Fruit fly (Drosophila melanogaster) whole organism, embryonic: ENCODE data around the gene Cralbp.
A peak's percentile ranks its signal among the peaks of the same experiment; 100 is the strongest.

Source experiments
- Atf6 ChIP-seq: fragments of 200-800 bp; sonication (Bioruptor generic); IDR thresholded peaks from 2 replicates; pipeline ENCODE4 v1.3.6; 2022; ENCODE audit warnings: missing biosample characterization, missing genetic modification characterization
- CG1024 ChIP-seq: fragments of 200-800 bp; sonication (Bioruptor generic); IDR thresholded peaks from 2 replicates; pipeline ENCODE4 v1.3.6; 2022; ENCODE audit warnings: missing biosample characterization, missing genetic modification characterization
- CG10321 ChIP-seq: fragments of 200-800 bp; sonication (Bioruptor generic); IDR thresholded peaks from 2 replicates; pipeline ENCODE4 v1.3.6; 2022; ENCODE audit warnings: missing biosample characterization, missing genetic modification characterization
- CG10959 ChIP-seq: fragments of 200-800 bp; sonication (Bioruptor generic); IDR thresholded peaks from 2 replicates; pipeline ENCODE4 v1.3.6; 2022; ENCODE audit warnings: missing biosample characterization, missing genetic modification characterization
- CG12155 ChIP-seq: fragments of 200-800 bp; sonication (Bioruptor generic); optimal IDR thresholded peaks from 3 replicates; lab custom pipeline; 2016; ENCODE audit warnings: missing biosample characterization, missing genetic modification characterization
- CG14014 ChIP-seq: fragments of 200-800 bp; sonication (Bioruptor generic); IDR thresholded peaks from 2 replicates; pipeline ENCODE4 v1.3.6; 2022; ENCODE audit warnings: missing biosample characterization, missing genetic modification characterization
- CG14860 ChIP-seq: fragments of 200-800 bp; sonication (Bioruptor generic); IDR thresholded peaks from 3 replicates; pipeline ENCODE4 v1.3.6; 2022; ENCODE audit warnings: missing biosample characterization, missing genetic modification characterization; ENCODE audit not compliant: partially characterized antibody
- CG14965 ChIP-seq: fragments of 200-800 bp; sonication (Bioruptor generic); optimal IDR thresholded peaks from 2 replicates; lab custom pipeline; 2016; ENCODE audit warnings: missing biosample characterization, missing genetic modification characterization, borderline replicate concordance
- CG2199 ChIP-seq: fragments of 200-800 bp; sonication (Bioruptor generic); IDR thresholded peaks from 3 replicates; pipeline ENCODE4 v1.3.6; 2022; ENCODE audit warnings: missing biosample characterization, missing genetic modification characterization
- CG3838 ChIP-seq: fragments of 200-800 bp; sonication (Bioruptor generic); optimal IDR thresholded peaks from 3 replicates; lab custom pipeline; 2016; ENCODE audit warnings: missing biosample characterization, missing genetic modification characterization
- CG3995 ChIP-seq: fragments of 200-800 bp; sonication (Bioruptor generic); optimal IDR thresholded peaks from 3 replicates; lab custom pipeline; 2016; ENCODE audit warnings: missing biosample characterization, missing genetic modification characterization
- CG4360 ChIP-seq: fragments of 200-800 bp; sonication (Bioruptor generic); IDR thresholded peaks from 2 replicates; pipeline ENCODE4 v1.3.6; 2022; ENCODE audit warnings: missing biosample characterization, missing genetic modification characterization
- CG6689 ChIP-seq: fragments of 200-800 bp; sonication (Bioruptor generic); IDR thresholded peaks from 2 replicates; pipeline ENCODE4 v1.3.6; 2022; ENCODE audit warnings: missing biosample characterization, missing genetic modification characterization
- CG6791 ChIP-seq: fragments of 200-800 bp; sonication (Bioruptor generic); IDR thresholded peaks from 3 replicates; pipeline ENCODE4 v1.3.6; 2022; ENCODE audit warnings: missing biosample characterization, missing genetic modification characterization; ENCODE audit not compliant: partially characterized antibody
- CG8290 ChIP-seq, 3 experiments: fragments of 200-800 bp; sonication (Bioruptor generic); optimal IDR thresholded peaks; 2 replicates each; lab custom pipeline; 2016 to 2019; ENCODE audit warnings: missing biosample characterization in 3 of 3, missing genetic modification characterization in 3 of 3, mild to moderate bottlenecking in 2 of 3, moderate library complexity in 1 of 3
- Chrac-16 ChIP-seq: fragments of 200-800 bp; sonication (Bioruptor generic); optimal IDR thresholded peaks from 3 replicates; lab custom pipeline; 2016; ENCODE audit warnings: missing biosample characterization, missing genetic modification characterization
- CkIIα-i1 ChIP-seq: fragments of 200-800 bp; sonication (Bioruptor generic); IDR thresholded peaks from 2 replicates; pipeline ENCODE4 v1.3.6; 2022; ENCODE audit warnings: missing biosample characterization, missing genetic modification characterization
- Dbx ChIP-seq: fragments of 200-800 bp; sonication (Bioruptor generic); IDR thresholded peaks from 3 replicates; pipeline ENCODE4 v1.3.6; 2022; ENCODE audit warnings: missing biosample characterization, missing genetic modification characterization
- ERR ChIP-seq: fragments of 200-800 bp; sonication (Bioruptor generic); optimal IDR thresholded peaks from 2 replicates; lab custom pipeline; 2016; ENCODE audit warnings: missing biosample characterization, missing genetic modification characterization
- Ets65A ChIP-seq: fragments of 200-800 bp; sonication (Bioruptor generic); peaks from one replicate; lab custom pipeline; 2016; ENCODE audit warnings: missing biosample characterization, missing genetic modification characterization
- HLHmδ ChIP-seq: fragments of 200-800 bp; sonication (Bioruptor generic); optimal IDR thresholded peaks from 2 replicates; lab custom pipeline; 2018; ENCODE audit warnings: missing biosample characterization, mild to moderate bottlenecking, missing genetic modification characterization, moderate library complexity
- Hmx ChIP-seq: fragments of 200-800 bp; sonication (Bioruptor generic); optimal IDR thresholded peaks from 2 replicates; lab custom pipeline; 2016; ENCODE audit warnings: missing biosample characterization, missing genetic modification characterization
- Jarid2 ChIP-seq: fragments of 200-800 bp; sonication (Bioruptor generic); optimal IDR thresholded peaks from 3 replicates; lab custom pipeline; 2017; ENCODE audit warnings: mild to moderate bottlenecking, missing biosample characterization, missing genetic modification reagents, missing genetic modification characterization
- Mrtf ChIP-seq: fragments of 200-800 bp; sonication (Bioruptor generic); IDR thresholded peaks from 3 replicates; pipeline ENCODE4 v1.3.6; 2022; ENCODE audit warnings: missing biosample characterization, missing genetic modification characterization
- Myb ChIP-seq: fragments of 200-800 bp; sonication (Bioruptor generic); optimal IDR thresholded peaks from 2 replicates; lab custom pipeline; 2016; ENCODE audit warnings: missing biosample characterization, missing genetic modification characterization
- NC2α ChIP-seq: fragments of 200-800 bp; sonication (Bioruptor generic); optimal IDR thresholded peaks from 2 replicates; lab custom pipeline; 2016; ENCODE audit warnings: missing biosample characterization, missing genetic modification characterization
- NC2β ChIP-seq: fragments of 200-800 bp; sonication (Bioruptor generic); optimal IDR thresholded peaks from 2 replicates; lab custom pipeline; 2016; ENCODE audit warnings: missing biosample characterization, missing genetic modification characterization
- Ravus ChIP-seq: fragments of 200-800 bp; sonication (Bioruptor generic); IDR thresholded peaks from 2 replicates; pipeline ENCODE4 v1.3.6; 2022; ENCODE audit warnings: missing biosample characterization, missing genetic modification characterization
- Sry-δ ChIP-seq: fragments of 200-800 bp; sonication (Bioruptor generic); optimal IDR thresholded peaks from 2 replicates; lab custom pipeline; 2016; ENCODE audit warnings: missing biosample characterization, missing genetic modification characterization
- TFAM ChIP-seq: fragments of 200-800 bp; sonication (Bioruptor generic); optimal IDR thresholded peaks from 2 replicates; lab custom pipeline; 2017; ENCODE audit warnings: missing biosample characterization, missing genetic modification characterization, inconsistent platforms
- bcd ChIP-seq: fragments of 200-800 bp; sonication (Bioruptor generic); optimal IDR thresholded peaks from 2 replicates; lab custom pipeline; 2017; ENCODE audit warnings: missing biosample characterization, mild to moderate bottlenecking, missing genetic modification characterization
- cato ChIP-seq: fragments of 200-800 bp; sonication (Bioruptor generic); optimal IDR thresholded peaks from 2 replicates; lab custom pipeline; 2016; ENCODE audit warnings: missing biosample characterization, missing genetic modification characterization, borderline replicate concordance
- chinmo ChIP-seq: fragments of 200-800 bp; sonication (Bioruptor generic); IDR thresholded peaks from 4 replicates; pipeline ENCODE4 v1.3.6; 2022; ENCODE audit warnings: missing biosample characterization, missing genetic modification characterization; ENCODE audit not compliant: partially characterized antibody
- dm ChIP-seq: fragments of 200-800 bp; sonication (Bioruptor generic); optimal IDR thresholded peaks from 3 replicates; lab custom pipeline; 2016; ENCODE audit warnings: missing biosample characterization, missing genetic modification characterization
- fu2 ChIP-seq: fragments of 200-800 bp; sonication (Bioruptor generic); optimal IDR thresholded peaks from 2 replicates; lab custom pipeline; 2016; ENCODE audit warnings: missing biosample characterization, missing genetic modification characterization
- grn ChIP-seq: fragments of 200-800 bp; sonication (Bioruptor generic); optimal IDR thresholded peaks from 3 replicates; lab custom pipeline; 2017; ENCODE audit warnings: missing biosample characterization, missing genetic modification characterization
- hkb ChIP-seq, 2 experiments: fragments of 200-800 bp in 1 of 2; fragments of >200 bp in 1 of 2; sonication (Bioruptor generic) in 1 of 2; IDR thresholded peaks in 1 of 2; optimal IDR thresholded peaks in 1 of 2; 2 replicates each; pipeline versions ENCODE4 v1.3.6 to Lab custom; 2017 to 2022; ENCODE audit warnings: missing biosample characterization in 1 of 2, missing genetic modification characterization in 1 of 2
- ind ChIP-seq: fragments of 200-800 bp; sonication (Bioruptor generic); optimal IDR thresholded peaks from 3 replicates; lab custom pipeline; 2016; ENCODE audit warnings: missing biosample characterization, missing genetic modification characterization
- inv ChIP-seq: fragments of 200-800 bp; sonication (Bioruptor generic); IDR thresholded peaks from 2 replicates; pipeline ENCODE4 v1.3.6; 2022; ENCODE audit warnings: missing biosample characterization, missing genetic modification characterization; ENCODE audit not compliant: partially characterized antibody
- ken ChIP-seq: fragments of 200-800 bp; sonication (Bioruptor generic); IDR thresholded peaks from 3 replicates; pipeline ENCODE4 v1.3.6; 2022; ENCODE audit warnings: missing biosample characterization, missing genetic modification characterization
- luna ChIP-seq: fragments of 200-800 bp; sonication (Bioruptor generic); optimal IDR thresholded peaks from 2 replicates; lab custom pipeline; 2016; ENCODE audit warnings: missing biosample characterization, missing genetic modification characterization
- onecut ChIP-seq: fragments of 200-800 bp; sonication (Bioruptor generic); IDR thresholded peaks from 2 replicates; pipeline ENCODE4 v1.3.6; 2022; ENCODE audit warnings: missing biosample characterization, missing genetic modification characterization
- pb ChIP-seq: fragments of 200-800 bp; sonication (Bioruptor generic); optimal IDR thresholded peaks from 3 replicates; lab custom pipeline; 2016; ENCODE audit warnings: missing biosample characterization, missing genetic modification characterization
- pnt ChIP-seq: fragments of 200-800 bp; sonication (Bioruptor generic); optimal IDR thresholded peaks from 3 replicates; lab custom pipeline; 2016; ENCODE audit warnings: missing biosample characterization, missing genetic modification characterization
- row ChIP-seq: fragments of 200-800 bp; sonication (Bioruptor generic); IDR thresholded peaks from 3 replicates; pipeline ENCODE4 v1.3.6; 2022; ENCODE audit warnings: missing biosample characterization, missing genetic modification characterization
- slou ChIP-seq: fragments of 200-800 bp; sonication (Bioruptor generic); optimal IDR thresholded peaks from 3 replicates; lab custom pipeline; 2016; ENCODE audit warnings: missing biosample characterization, missing genetic modification characterization
- sqz ChIP-seq: fragments of 200-800 bp; sonication (Bioruptor generic); optimal IDR thresholded peaks from 3 replicates; lab custom pipeline; 2018; ENCODE audit warnings: missing biosample characterization, mild to moderate bottlenecking, missing genetic modification characterization
- sr ChIP-seq: fragments of 200-800 bp; sonication (Bioruptor generic); IDR thresholded peaks from 3 replicates; pipeline ENCODE4 v1.3.6; 2022; ENCODE audit warnings: missing biosample characterization, missing genetic modification characterization
- ttk ChIP-seq: fragments of 200-800 bp; sonication (Bioruptor generic); IDR thresholded peaks from 2 replicates; pipeline ENCODE4 v2.1.2; 2022; ENCODE audit warnings: missing biosample characterization, missing genetic modification characterization
- tx ChIP-seq: fragments of 200-800 bp; sonication (Bioruptor generic); optimal IDR thresholded peaks from 2 replicates; lab custom pipeline; 2016; ENCODE audit warnings: missing biosample characterization, missing genetic modification characterization

The Cralbp gene

dm6 chr3L:5770817-5771425 lies 15.6 kb downstream of the Cralbp start (continued):
- TF ChIP-seq CG4360 (GFP tag; lab: Robert Waterston, UW) (peak; percentile 96), CG8290 (GFP tag; optimal IDR thresholded peaks at IDR 0.05; lab: Kevin White, UChicago) (peak; percentile 53), CG8290 (tag; optimal IDR thresholded peaks at IDR 0.05; lab: Kevin White, UChicago) (peak; percentile 84 to 92), Jarid2 (GFP tag; lab: Kevin White, UChicago) (no peak), TFAM (GFP tag; lab: Kevin White, UChicago) (no peak), Hmx (GFP tag; lab: Kevin White, UChicago) (peak; percentile 65), fu2 (GFP tag; lab: Kevin White, UChicago) (peak; percentile 86), ERR (peak; percentile 88), row (GFP tag; lab: Robert Waterston, UW) (peak; percentile 96), Ets65A (GFP tag; lab: Kevin White, UChicago) (peak; percentile 96), CG3995 (GFP tag; lab: Kevin White, UChicago) (peak; percentile 50), sr (no peak), Chrac-16 (GFP tag; lab: Kevin White, UChicago) (peak; percentile 82), ttk (GFP tag; lab: Robert Waterston, UW) (peak; percentile 41; the same call in 1 of the 2 replicates), pnt (peak; percentile 80), CkIIα-i1 (GFP tag; lab: Robert Waterston, UW) (no peak), CG6791 (GFP tag; lab: Robert Waterston, UW) (peak; percentile 79), inv (GFP tag; lab: Robert Waterston, UW) (no peak), Myb (GFP tag; lab: Kevin White, UChicago) (peak; percentile 76), onecut (no peak; the same call in 1 of the 2 replicates), CG10321 (peak; percentile 100), Sry-δ (GFP tag; lab: Kevin White, UChicago) (peak; percentile 63), NC2β (GFP tag; lab: Kevin White, UChicago) (peak; percentile 80), CG2199 (GFP tag; lab: Robert Waterston, UW) (0 out of 3 replicates have a peak, but pooled peaks have one; percentile 23), slou (GFP tag; lab: Kevin White, UChicago) (peak; percentile 87), Ravus (GFP tag; lab: Robert Waterston, UW) (peak; percentile 20; the same call in 1 of the 2 replicates), CG10959 (GFP tag; lab: Robert Waterston, UW) (no peak), ind (GFP tag; lab: Kevin White, UChicago) (peak; percentile 87), dm (GFP tag; lab: Kevin White, UChicago) (peak; percentile 64), luna (peak; percentile 80), Mrtf (peak; percentile 43; the same call in 1 of the 3 replicates), chinmo (GFP tag; lab: Robert Waterston, UW) (peak; percentile 58; the same call in 1 of the 4 replicates), Atf6 (GFP tag; lab: Robert Waterston, UW) (peak; percentile 82), CG12155 (GFP tag; lab: Kevin White, UChicago) (peak; percentile 85), CG14860 (GFP tag; lab: Robert Waterston, UW) (no peak), CG1024 (GFP tag; lab: Robert Waterston, UW) (0 out of 2 replicates have a peak, but pooled peaks have one; percentile 19), tx (GFP tag; lab: Kevin White, UChicago) (peak; percentile 88), CG3838 (GFP tag; lab: Kevin White, UChicago) (no peak), cato (GFP tag; lab: Kevin White, UChicago) (peak; percentile 75), CG14014 (peak; percentile 68), CG14965 (GFP tag; lab: Kevin White, UChicago) (no peak), sqz (GFP tag; lab: Kevin White, UChicago) (no peak), HLHmδ (peak; percentile 71), grn (GFP tag; lab: Kevin White, UChicago) (peak; percentile 95), Dbx (GFP tag; lab: Robert Waterston, UW) (peak; percentile 74; the same call in 2 of the 3 replicates), pb (GFP tag; lab: Kevin White, UChicago) (peak; percentile 68), NC2α (peak; percentile 63), hkb (optimal IDR thresholded peaks at IDR 0.05; lab: Kevin White, UChicago) (no peak), hkb (GFP tag; IDR thresholded peaks at IDR 0.05; lab: Robert Waterston, UW) (peak; percentile 75), ken (GFP tag; lab: Robert Waterston, UW) (0 out of 3 replicates have a peak, but pooled peaks have one; percentile 40), CG6689 (GFP tag; lab: Robert Waterston, UW) (peak; percentile 62), bcd (GFP tag; lab: Kevin White, UChicago) (no peak)
